Worm (Caenorhabditis elegans) whole organism, early embryonic: ENCODE results near the gene C17A2.3.
"Not testable (repeated sequence)": the region's sequence is repeated elsewhere in the genome, so short reads cannot be mapped to it uniquely, and the experiment has no call there.

Experiments used
- B0310.2 ChIP-seq: sonication (generic microtip); optimal IDR thresholded peaks from 2 replicates; lab custom pipeline; 2016; ENCODE audit warnings: mild to moderate bottlenecking, missing genetic modification characterization, missing compliant biosample characterization
- F13C5.2 ChIP-seq: sonication (generic microtip); optimal IDR thresholded peaks from 2 replicates; lab custom pipeline; 2017; ENCODE audit warnings: mild to moderate bottlenecking, missing genetic modification characterization, inconsistent platforms, missing compliant biosample characterization
- aly-1 ChIP-seq: sonication (generic microtip); optimal IDR thresholded peaks from 2 replicates; lab custom pipeline; 2016; ENCODE audit warnings: missing genetic modification characterization, missing compliant biosample characterization
- ama-1 ChIP-seq: fragments of 150-350 bp; optimal IDR thresholded peaks from 2 replicates; lab custom pipeline; 2014
- ceh-13 ChIP-seq: fragments of 200-800 bp; sonication (Bioruptor generic); optimal IDR thresholded peaks from 2 replicates; lab custom pipeline; 2018; ENCODE audit warnings: mild to moderate bottlenecking, missing genetic modification characterization, missing compliant biosample characterization
- ceh-36 ChIP-seq: sonication (generic microtip); optimal IDR thresholded peaks from 2 replicates; lab custom pipeline; 2016; ENCODE audit warnings: missing genetic modification characterization, inconsistent platforms, missing compliant biosample characterization
- ets-7 ChIP-seq: sonication (generic microtip); optimal IDR thresholded peaks from 2 replicates; lab custom pipeline; 2016; ENCODE audit warnings: missing genotype, missing genetic modification characterization, missing compliant biosample characterization
- flt-1 ChIP-seq: fragments of 200-800 bp; sonication (Bioruptor generic); IDR thresholded peaks from 2 replicates; pipeline ENCODE4 v1.3.6; 2022; ENCODE audit warnings: missing genetic modification characterization, missing compliant biosample characterization
- hmbx-1 ChIP-seq: sonication (generic microtip); optimal IDR thresholded peaks from 2 replicates; lab custom pipeline; 2016; ENCODE audit warnings: mild to moderate bottlenecking, missing genetic modification characterization, missing compliant biosample characterization
- hmg-4 ChIP-seq: fragments of 200-800 bp; sonication (Bioruptor generic); optimal IDR thresholded peaks from 2 replicates; lab custom pipeline; 2018; ENCODE audit warnings: mild to moderate bottlenecking, missing genetic modification characterization, missing compliant biosample characterization
- hnd-1 ChIP-seq: sonication (generic microtip); optimal IDR thresholded peaks from 2 replicates; lab custom pipeline; 2016; ENCODE audit warnings: missing genetic modification characterization, missing compliant biosample characterization
- pes-1 ChIP-seq: fragments of 200-800 bp; sonication (Bioruptor generic); IDR thresholded peaks from 2 replicates; pipeline ENCODE4 v1.3.6; 2022; ENCODE audit warnings: missing genetic modification reagents, missing genetic modification characterization, missing compliant biosample characterization
- scrt-1 ChIP-seq: fragments of 200-800 bp; sonication (Bioruptor generic); IDR thresholded peaks from 2 replicates; pipeline ENCODE4 v1.3.6; 2022; ENCODE audit warnings: missing genetic modification characterization, missing compliant biosample characterization
- sea-1 ChIP-seq: fragments of 200-800 bp; sonication (Bioruptor generic); conservative IDR thresholded peaks from 2 replicates; pipeline ENCODE4 v1.3.6; 2022; ENCODE audit warnings: missing genetic modification characterization, missing compliant biosample characterization
- tbx-11 ChIP-seq: fragments of 200-800 bp; sonication (Bioruptor generic); IDR thresholded peaks from 2 replicates; pipeline ENCODE4 v1.3.6; 2022; ENCODE audit warnings: missing genetic modification characterization, missing compliant biosample characterization
- tbx-37 ChIP-seq: fragments of 200-800 bp; sonication (Bioruptor generic); conservative IDR thresholded peaks from 2 replicates; pipeline ENCODE4 v1.3.6; 2022; ENCODE audit warnings: missing genetic modification reagents, missing genetic modification characterization, missing compliant biosample characterization
- tra-4 ChIP-seq: sonication (generic microtip); optimal IDR thresholded peaks from 2 replicates; lab custom pipeline; 2017; ENCODE audit warnings: missing genetic modification characterization, missing compliant biosample characterization

C17A2.3 gene

DNA sequence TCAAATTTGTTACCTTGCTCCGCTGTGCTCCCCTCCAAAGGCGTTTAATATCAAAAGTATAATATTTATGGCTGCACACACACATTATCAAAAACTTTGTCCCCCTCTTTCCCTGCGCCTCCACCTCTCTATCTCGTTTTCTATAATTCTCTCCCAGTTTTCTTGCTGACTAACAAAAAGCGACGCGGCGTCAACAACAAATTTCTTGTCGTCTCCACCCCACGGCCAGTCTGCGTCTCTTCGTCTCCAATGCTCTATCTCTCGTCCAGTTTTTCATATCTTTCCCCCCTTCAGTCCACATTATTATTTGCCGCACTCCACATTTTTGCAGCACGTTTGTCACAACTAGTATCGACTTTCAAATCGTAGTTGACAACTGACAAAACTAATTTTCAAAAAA is 32.9 kb upstream of the C17A2.3 start:
- TF ChIP-seq scrt-1 (GFP tag; lab: Robert Waterston, UW) (no peak), aly-1 (tag; lab: Kevin White, UChicago) (no peak), ets-7 (no peak), tbx-11 (GFP tag; lab: Robert Waterston, UW) (no peak), ceh-13 (GFP tag; lab: Kevin White, UChicago) (no peak), sea-1 (GFP tag; lab: Robert Waterston, UW) (no peak), tbx-37 (GFP tag; lab: Robert Waterston, UW) (no peak), hmbx-1 (tag; lab: Kevin White, UChicago) (no peak), ama-1 (lab: Kevin White, UChicago) (no peak), flt-1 (no peak), pes-1 (GFP tag; lab: Robert Waterston, UW) (no peak), B0310.2 (tag; lab: Kevin White, UChicago) (no peak), hnd-1 (tag; lab: Kevin White, UChicago) (no peak), ceh-36 (no peak), hmg-4 (no peak), F13C5.2 (tag; lab: Kevin White, UChicago) (no peak)

DNA sequence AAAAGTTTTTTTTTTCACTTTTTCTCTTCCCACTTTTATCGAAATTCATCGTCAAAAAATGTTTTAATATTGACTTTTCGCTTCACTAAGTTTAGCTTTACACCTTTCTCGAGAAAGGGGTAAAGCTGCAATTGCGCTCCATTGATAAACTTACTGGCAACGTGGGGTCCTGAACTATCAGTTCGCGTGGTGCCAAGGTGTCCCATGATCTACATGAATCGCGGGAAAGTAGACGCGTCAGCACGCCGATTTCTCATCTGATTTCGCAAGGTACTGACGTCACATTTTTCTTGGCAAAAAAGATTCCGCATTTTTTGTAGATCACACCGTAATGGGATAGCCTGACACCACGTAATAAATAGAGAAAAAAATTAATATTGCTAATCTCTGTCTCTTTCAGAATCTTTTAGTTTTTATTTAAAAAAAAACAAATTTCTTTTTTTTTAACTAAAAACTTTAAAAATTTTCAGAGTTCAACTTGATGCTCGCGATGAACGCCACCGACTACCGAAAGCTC is 31.5 kb upstream of the C17A2.3 start, which contains the start of gene lido-15:
Gene lido-15, plus strand, starts transcription at position 467 of the 517 bp plus-strand sequence.
- no peak for TF ChIP-seq tbx-11 (GFP tag; lab: Robert Waterston, UW)
- no peak for TF ChIP-seq scrt-1 (GFP tag; lab: Robert Waterston, UW)
- no peak for TF ChIP-seq B0310.2 (tag; lab: Kevin White, UChicago)
- TF ChIP-seq F13C5.2 (tag; lab: Kevin White, UChicago) = no peak
- no peak for TF ChIP-seq tra-4 (tag; lab: Kevin White, UChicago)
- no peak for TF ChIP-seq ama-1 (lab: Kevin White, UChicago)
- no peak for TF ChIP-seq sea-1 (GFP tag; lab: Robert Waterston, UW)
- no peak for TF ChIP-seq hmbx-1 (tag; lab: Kevin White, UChicago)
- TF ChIP-seq aly-1 (tag; lab: Kevin White, UChicago) = no peak
- no peak for TF ChIP-seq ceh-13 (GFP tag; lab: Kevin White, UChicago)
- TF ChIP-seq pes-1 (GFP tag; lab: Robert Waterston, UW) = no peak
- TF ChIP-seq hmg-4 = no peak
- no peak for TF ChIP-seq flt-1
- TF ChIP-seq ets-7 = no peak
- no peak for TF ChIP-seq tbx-37 (GFP tag; lab: Robert Waterston, UW)
- no peak for TF ChIP-seq hnd-1 (tag; lab: Kevin White, UChicago)
- no peak for TF ChIP-seq ceh-36

- TF ChIP-seq ets-7 (no peak), scrt-1 (GFP tag; lab: Robert Waterston, UW) (no peak), F13C5.2 (tag; lab: Kevin White, UChicago) (no peak), ceh-36 (no peak), ceh-13 (GFP tag; lab: Kevin White, UChicago) (no peak)
These were observed 27.8 kb upstream of the C17A2.3 start for ce11 chrII:3815445-3816208.

DNA sequence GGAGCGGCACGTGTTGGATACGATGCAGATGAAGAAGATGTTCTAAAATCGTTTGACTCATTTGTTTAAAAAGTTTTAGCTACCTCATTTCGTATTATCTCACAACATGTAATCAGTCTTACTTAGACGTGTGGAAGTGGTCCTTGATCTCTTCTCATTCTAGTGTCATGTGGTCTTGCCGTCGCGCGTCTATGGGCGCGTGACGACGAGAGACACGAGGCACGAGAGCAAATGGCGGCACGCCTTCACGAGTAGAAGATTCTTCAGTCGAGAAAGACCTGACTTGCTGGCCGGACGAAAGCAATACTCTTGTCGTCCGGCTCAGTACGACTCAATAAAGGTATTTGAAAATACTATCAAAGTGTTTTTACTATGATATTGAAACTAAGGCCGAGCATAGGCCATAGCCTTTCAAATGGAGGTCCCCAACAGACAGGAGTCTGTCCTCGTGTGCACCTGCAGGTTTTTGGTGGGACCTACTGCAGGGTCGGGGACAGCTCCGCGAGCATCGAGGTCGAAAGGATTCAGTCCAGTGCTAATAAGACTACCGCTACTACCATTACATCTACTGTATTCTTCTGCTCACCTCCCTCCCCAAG is 27.1 kb upstream of the C17A2.3 start, which contains the start of gene fbxa-24:
Gene fbxa-24, plus strand, starts transcription at position 276 of the 599 bp plus-strand sequence.
- not testable (repeated sequence) for TF ChIP-seq ets-7; ceh-13 (GFP tag; lab: Kevin White, UChicago); ceh-36

DNA sequence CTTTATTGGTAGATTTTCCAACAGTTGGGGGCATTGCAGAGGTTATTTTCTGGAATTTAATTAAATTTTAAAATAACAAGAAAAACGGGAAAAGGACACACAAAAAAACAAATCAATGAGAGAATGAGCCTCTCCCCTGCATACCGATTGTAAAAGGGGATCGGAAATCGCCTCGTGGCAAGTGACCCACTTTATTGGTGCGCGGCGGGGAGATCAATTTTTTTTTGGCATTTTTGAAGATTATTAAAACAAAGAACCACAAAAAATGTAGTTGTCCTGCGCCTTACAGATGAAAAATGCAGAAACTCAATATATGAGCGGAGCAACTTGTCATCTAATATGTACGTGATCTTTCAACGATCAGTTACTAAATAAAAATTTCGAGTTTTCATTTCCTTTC is 22.2 kb upstream of the C17A2.3 start, which contains the start of gene F54D10.7:
Gene F54D10.7, minus strand, starts transcription at position 49 of the 400 bp plus-strand sequence.
- TF ChIP-seq ama-1 (lab: Kevin White, UChicago) (no peak), hmg-4 (no peak), scrt-1 (GFP tag; lab: Robert Waterston, UW) (no peak), aly-1 (tag; lab: Kevin White, UChicago) (no peak), F13C5.2 (tag; lab: Kevin White, UChicago) (no peak), tbx-11 (GFP tag; lab: Robert Waterston, UW) (no peak), ets-7 (no peak), sea-1 (GFP tag; lab: Robert Waterston, UW) (no peak), pes-1 (GFP tag; lab: Robert Waterston, UW) (no peak), ceh-36 (no peak), tra-4 (tag; lab: Kevin White, UChicago) (no peak), tbx-37 (GFP tag; lab: Robert Waterston, UW) (no peak), ceh-13 (GFP tag; lab: Kevin White, UChicago) (no peak), hmbx-1 (tag; lab: Kevin White, UChicago) (no peak), hnd-1 (tag; lab: Kevin White, UChicago) (no peak)

ce11 chrII:3823855-3824254 is 19.6 kb upstream of the C17A2.3 start, which contains the start of gene skr-15:
Gene skr-15, plus strand, starts transcription at chrII:3824155.
- no peak for TF ChIP-seq B0310.2 (tag; lab: Kevin White, UChicago)
- no peak for TF ChIP-seq ceh-13 (GFP tag; lab: Kevin White, UChicago)
- no peak for TF ChIP-seq hnd-1 (tag; lab: Kevin White, UChicago)
- no peak for TF ChIP-seq tbx-37 (GFP tag; lab: Robert Waterston, UW)
- TF ChIP-seq hmg-4 = no peak

- TF ChIP-seq tbx-37 (GFP tag; lab: Robert Waterston, UW) (no peak), B0310.2 (tag; lab: Kevin White, UChicago) (no peak), ceh-36 (no peak), sea-1 (GFP tag; lab: Robert Waterston, UW) (no peak), tbx-11 (GFP tag; lab: Robert Waterston, UW) (no peak), hnd-1 (tag; lab: Kevin White, UChicago) (no peak), hmg-4 (no peak), tra-4 (tag; lab: Kevin White, UChicago) (no peak), F13C5.2 (tag; lab: Kevin White, UChicago) (no peak), aly-1 (tag; lab: Kevin White, UChicago) (no peak)
These were observed 15.6 kb upstream of the C17A2.3 start, which contains the start of gene F54D10.8 for ce11 chrII:3827801-3828200. Gene F54D10.8, minus strand, starts transcription at chrII:3827901.
